Fruit fly (Drosophila melanogaster) Kc167 (cell line): Measurements from ENCODE around the gene CG32388.

ENCODE experiments used
- Myc ChIP-seq: fragments of >200 bp; optimal IDR thresholded peaks from 2 replicates; lab custom pipeline; 2017; ENCODE audit warnings: missing external identifiers
- Sin3A ChIP-seq: fragments of >200 bp; optimal IDR thresholded peaks from 2 replicates; lab custom pipeline; 2018; ENCODE audit warnings: missing external identifiers
- h ChIP-seq: fragments of >200 bp; optimal IDR thresholded peaks from 3 replicates; lab custom pipeline; 2018; ENCODE audit warnings: missing external identifiers
- ttk ChIP-seq: sonication (Bioruptor generic); optimal IDR thresholded peaks from 2 replicates; lab custom pipeline; 2017; ENCODE audit warnings: missing external identifiers

- TF ChIP-seq h (lab: Kevin White, UChicago) = no peak
- TF ChIP-seq Sin3A (lab: Kevin White, UChicago) = no peak
- TF ChIP-seq Myc (lab: Kevin White, UChicago) = no peak
- TF ChIP-seq ttk (lab: Kevin White, UChicago) = no peak
Measured at dm6 chr3L:6981823-6982222, 2.6 kb downstream of the CG32388 start.
